Worm (Caenorhabditis elegans): ENCODE data around the gene fbxa-141.
A peak's percentile ranks its signal among the peaks of the same experiment; 100 is the strongest.

DNA sequence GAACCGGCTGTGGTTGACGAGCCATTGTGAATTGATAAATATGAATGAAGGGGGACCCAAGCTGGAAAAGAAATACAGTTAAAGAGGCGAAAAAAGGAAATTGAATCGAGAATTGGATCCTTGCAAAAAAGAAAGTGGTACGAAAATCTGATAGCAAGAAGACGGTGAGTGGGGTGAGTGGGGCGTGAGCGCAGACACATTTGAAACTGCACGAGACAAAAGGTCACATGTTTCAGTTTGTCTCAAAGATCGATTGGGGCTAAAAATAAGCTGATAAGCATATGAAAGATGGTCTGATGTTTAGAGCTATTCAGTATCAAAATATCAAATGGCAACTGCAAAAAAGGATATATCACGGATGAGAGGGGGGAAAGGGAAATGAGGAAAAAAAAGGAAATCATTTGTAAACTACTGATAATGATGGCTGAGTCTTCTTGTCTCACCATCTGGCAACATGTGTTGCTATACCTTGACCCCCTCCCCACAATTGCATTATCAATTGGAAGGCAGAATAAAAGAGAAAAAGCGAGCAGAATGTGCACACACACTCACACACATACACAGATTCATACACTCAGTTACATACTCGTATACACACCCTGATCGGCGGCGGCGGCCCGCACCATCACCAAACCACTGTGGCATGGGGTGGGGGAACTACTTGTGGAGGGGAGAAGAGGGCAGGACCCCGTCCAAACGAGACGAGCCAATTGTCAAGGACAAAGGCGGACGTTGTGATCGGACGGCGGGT, 8.7 kb downstream of the fbxa-141 start, which contains the start of gene M163.1:
- TF ChIP-seq ceh-28 (tag; optimal IDR thresholded peaks at IDR 0.05), result no peak
- TF ChIP-seq Y75B8A.6 (GFP tag; IDR thresholded peaks at IDR 0.05), result no peak
- no peak for TF ChIP-seq ztf-11 (tag; optimal IDR thresholded peaks at IDR 0.05)
- no peak for TF ChIP-seq nhr-11 (tag; optimal IDR thresholded peaks at IDR 0.05)
- no peak for TF ChIP-seq madf-9 (GFP tag; conservative IDR thresholded peaks at IDR 0.05)
- TF ChIP-seq nhr-28 (tag; optimal IDR thresholded peaks at IDR 0.05), result peak; percentile 37
- no peak for TF ChIP-seq dmd-9 (GFP tag; IDR thresholded peaks at IDR 0.05)
- TF ChIP-seq spr-3 (GFP tag; optimal IDR thresholded peaks at IDR 0.05), result no peak
- 0 out of 2 replicates have a peak, but pooled peaks have one; percentile 48 for TF ChIP-seq F44E2.7 (GFP tag; IDR thresholded peaks at IDR 0.05)
- no peak for TF ChIP-seq lin-39 (tag; optimal IDR thresholded peaks at IDR 0.05)
- TF ChIP-seq snpc-1.2 (GFP tag; IDR thresholded peaks at IDR 0.05), result no peak

All from whole organism, L4 larva.